Fruit fly (Drosophila melanogaster): ENCODE measurements around the gene CstF50.

CstF50 gene

DNA sequence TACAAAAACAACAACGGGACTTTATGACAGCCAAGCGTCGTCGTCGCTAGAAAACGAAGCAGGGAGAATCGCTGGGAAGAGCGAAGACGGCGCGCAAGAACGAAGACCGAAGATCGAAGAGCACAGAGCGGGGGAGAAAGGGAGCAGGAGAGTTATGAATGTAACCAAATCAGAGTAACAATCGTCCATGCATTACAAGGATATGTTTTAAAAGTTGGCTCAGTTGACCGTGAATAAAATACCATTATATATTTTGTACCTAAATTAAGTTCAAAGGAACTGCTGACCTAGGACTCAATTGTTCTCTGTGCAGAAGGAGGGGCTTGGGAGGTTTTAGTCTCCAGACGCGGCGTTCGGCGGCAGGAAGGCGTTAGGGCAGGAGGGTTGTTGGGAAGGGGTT is 15.3 kb downstream of the CstF50 start:
- TF ChIP-seq dac (GFP tag; optimal IDR thresholded peaks at IDR 0.05) = no peak
- no peak for TF ChIP-seq Blimp-1 (GFP tag; optimal IDR thresholded peaks at IDR 0.05)
- TF ChIP-seq CG32006 (GFP tag; optimal IDR thresholded peaks at IDR 0.05) = peak; percentile 51
- TF ChIP-seq CG16779 (tag; optimal IDR thresholded peaks at IDR 0.05) = no peak
- no peak for TF ChIP-seq CG8632 (GFP tag; optimal IDR thresholded peaks at IDR 0.05)
- no peak; the same call in 2 of the 3 replicates for TF ChIP-seq CG6163 (GFP tag; IDR thresholded peaks at IDR 0.05)
- TF ChIP-seq Ets96B (tag; optimal IDR thresholded peaks at IDR 0.05) = no peak
- TF ChIP-seq salr (GFP tag; optimal IDR thresholded peaks at IDR 0.05) = peak in 1 of 2 experiments; percentile 2
- TF ChIP-seq OdsH (GFP tag; optimal IDR thresholded peaks at IDR 0.05) = no peak
- no peak for TF ChIP-seq CG7368 (GFP tag; optimal IDR thresholded peaks at IDR 0.05)
- TF ChIP-seq CG11902 (GFP tag; optimal IDR thresholded peaks at IDR 0.05) = no peak

dm6 chr3R:31720112-31720511 is 16.7 kb downstream of the CstF50 start:
- peak; percentile 10 for TF ChIP-seq dsx (GFP tag; optimal IDR thresholded peaks at IDR 0.05; ENCODE audit: poor library complexity, severe bottlenecking)
- TF ChIP-seq Hr4 (GFP tag; optimal IDR thresholded peaks at IDR 0.05) = no peak
- 0 out of 2 replicates have a peak, but pooled peaks have one; percentile 10 for TF ChIP-seq CG15336 (GFP tag; IDR thresholded peaks at IDR 0.05)
- TF ChIP-seq fkh (GFP tag; optimal IDR thresholded peaks at IDR 0.05) = peak; percentile 4
- TF ChIP-seq CG8632 (GFP tag; optimal IDR thresholded peaks at IDR 0.05) = no peak
- peak; percentile 1 for TF ChIP-seq CG6808 (GFP tag; optimal IDR thresholded peaks at IDR 0.05)

DNA sequence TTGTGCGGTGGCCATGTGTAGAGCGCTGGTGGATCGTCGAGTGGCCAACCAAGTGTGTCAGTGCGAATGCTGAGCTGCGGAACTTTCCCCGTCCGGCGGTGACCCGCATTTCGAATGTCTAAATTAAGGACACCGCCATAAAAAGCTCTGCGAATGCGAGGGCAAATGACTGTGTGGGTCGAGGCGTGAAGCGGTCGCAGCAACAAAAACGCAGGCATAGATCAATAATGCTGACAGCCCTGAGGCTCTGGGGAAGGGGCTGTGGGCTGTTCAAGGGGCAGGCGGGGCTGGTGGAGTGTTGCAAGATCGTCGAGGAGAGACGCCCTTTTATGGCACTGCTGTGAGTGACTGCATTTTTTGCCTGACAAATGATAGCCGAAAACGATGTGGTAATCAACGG is 17.3 kb downstream of the CstF50 start:
- TF ChIP-seq CG6163 (GFP tag; IDR thresholded peaks at IDR 0.05) = no peak
- TF ChIP-seq Blimp-1 (GFP tag; optimal IDR thresholded peaks at IDR 0.05) = no peak
- TF ChIP-seq CG8632 (GFP tag; optimal IDR thresholded peaks at IDR 0.05) = no peak
- TF ChIP-seq salr (GFP tag; optimal IDR thresholded peaks at IDR 0.05) = no peak
- no peak for TF ChIP-seq CG31627 (GFP tag; optimal IDR thresholded peaks at IDR 0.05)

- peak; percentile 16 for TF ChIP-seq fkh (GFP tag; optimal IDR thresholded peaks at IDR 0.05)
- no peak for TF ChIP-seq Lpt (GFP tag; optimal IDR thresholded peaks at IDR 0.05)
- TF ChIP-seq svp (GFP tag) = peak; percentile 65
- TF ChIP-seq Eip78C (GFP tag) = peak; percentile 6
- TF ChIP-seq esn (GFP tag; optimal IDR thresholded peaks at IDR 0.05) = no peak
- 0 out of 3 replicates have a peak, but pooled peaks have one; percentile 18 for TF ChIP-seq eg (GFP tag; IDR thresholded peaks at IDR 0.05)
- peak; percentile 25 to 32 for TF ChIP-seq ss (GFP tag; optimal IDR thresholded peaks at IDR 0.05)
Measured at dm6 chr3R:31718967-31719366, 17.8 kb downstream of the CstF50 start.

DNA sequence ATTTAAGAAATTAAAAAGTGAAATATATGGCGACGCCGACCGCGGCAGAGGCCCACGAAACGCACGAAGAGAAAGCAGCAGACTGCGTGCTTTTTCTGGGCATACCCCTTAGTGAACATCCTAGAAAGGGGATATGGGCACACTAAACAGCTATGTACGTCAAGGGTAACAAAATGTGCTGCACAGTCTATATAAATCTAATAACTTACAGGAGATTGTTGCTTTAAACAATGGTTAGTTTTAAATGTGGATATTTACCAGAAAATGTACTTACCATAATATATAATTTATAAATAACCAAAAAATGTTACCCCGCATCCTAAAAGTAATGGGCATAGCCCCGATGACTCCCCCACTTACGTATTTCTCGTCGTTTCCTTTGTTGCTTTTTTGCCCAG is 18.6 kb downstream of the CstF50 start:
- TF ChIP-seq svp (GFP tag) (peak; percentile 74), CG31627 (GFP tag; optimal IDR thresholded peaks at IDR 0.05) (peak; percentile 28), acj6 (GFP tag; optimal IDR thresholded peaks at IDR 0.05) (peak; percentile 59), CG32006 (GFP tag; optimal IDR thresholded peaks at IDR 0.05) (peak; percentile 45), fd59A (GFP tag; optimal IDR thresholded peaks at IDR 0.05) (no peak), Gug (GFP tag; IDR thresholded peaks at IDR 0.05) (no peak), fkh (GFP tag; optimal IDR thresholded peaks at IDR 0.05) (no peak), pdm3 (GFP tag; optimal IDR thresholded peaks at IDR 0.05) (peak; percentile 47), CG4318 (GFP tag; optimal IDR thresholded peaks at IDR 0.05) (peak; percentile 22), CG10669 (GFP tag; optimal IDR thresholded peaks at IDR 0.05) (no peak), eg (GFP tag; IDR thresholded peaks at IDR 0.05) (no peak), CG8119 (GFP tag; IDR thresholded peaks at IDR 0.05) (no peak), Smox (GFP tag; optimal IDR thresholded peaks at IDR 0.05) (peak; percentile 36), ss (GFP tag; optimal IDR thresholded peaks at IDR 0.05) (no peak), Hr38 (GFP tag; optimal IDR thresholded peaks at IDR 0.05) (no peak), Hr4 (GFP tag; optimal IDR thresholded peaks at IDR 0.05) (peak; percentile 35), cyc (GFP tag; optimal IDR thresholded peaks at IDR 0.05) (peak; percentile 59), CG8632 (GFP tag; optimal IDR thresholded peaks at IDR 0.05) (peak; percentile 27), esn (GFP tag; optimal IDR thresholded peaks at IDR 0.05) (peak; percentile 49), CG6808 (GFP tag; optimal IDR thresholded peaks at IDR 0.05) (peak; percentile 27), dac (GFP tag; optimal IDR thresholded peaks at IDR 0.05) (no peak), Sox14 (GFP tag; optimal IDR thresholded peaks at IDR 0.05) (peak; percentile 26), CG6854 (GFP tag; optimal IDR thresholded peaks at IDR 0.05) (no peak), CG8319 (GFP tag; optimal IDR thresholded peaks at IDR 0.05) (peak; percentile 44), CG11902 (GFP tag; optimal IDR thresholded peaks at IDR 0.05) (peak; percentile 10), Eip75B (GFP tag; optimal IDR thresholded peaks at IDR 0.05) (peak; percentile 55), lz (GFP tag; optimal IDR thresholded peaks at IDR 0.05) (peak; percentile 13), Sox102F (GFP tag; optimal IDR thresholded peaks at IDR 0.05) (peak; percentile 54), topi (GFP tag; optimal IDR thresholded peaks at IDR 0.05) (peak; percentile 46), Ets21C (GFP tag; optimal IDR thresholded peaks at IDR 0.05) (no peak), salr (GFP tag; optimal IDR thresholded peaks at IDR 0.05) (no peak), CG9139 (GFP tag; optimal IDR thresholded peaks at IDR 0.05) (no peak)

Measured in whole organism, prepupa.